Worm (Caenorhabditis elegans): ENCODE data around the gene T25D3.3.

ce11 chrII:133548-134275 lies 18.7 kb upstream of the T25D3.3 start, which contains the start of gene cwn-1:
- TF ChIP-seq cnd-1 (tag; optimal IDR thresholded peaks at IDR 0.05): no peak
- no peak for TF ChIP-seq unc-39 (tag; optimal IDR thresholded peaks at IDR 0.05)
- TF ChIP-seq M03D4.4 (tag; optimal IDR thresholded peaks at IDR 0.05): no peak
- TF ChIP-seq ztf-11 (tag; optimal IDR thresholded peaks at IDR 0.05): no peak
- TF ChIP-seq sptf-1 (tag; optimal IDR thresholded peaks at IDR 0.05): no peak
- no peak for TF ChIP-seq lin-13 (tag; optimal IDR thresholded peaks at IDR 0.05)
- no peak for TF ChIP-seq drap-1 (GFP tag; optimal IDR thresholded peaks at IDR 0.05)
- TF ChIP-seq ces-1 (GFP tag; optimal IDR thresholded peaks at IDR 0.05): no peak
- TF ChIP-seq pha-4 (tag; optimal IDR thresholded peaks at IDR 0.05): no peak

Data from whole organism, mixed stage, embryonic.